Fruit fly (Drosophila melanogaster) whole organism, embryonic: ENCODE measurements around the gene Acn.

Source experiments
- Bgb ChIP-seq: fragments of 200-800 bp; sonication (Bioruptor generic); IDR thresholded peaks from 2 replicates; pipeline ENCODE4 v1.3.6; 2022; ENCODE audit warnings: missing biosample characterization, missing genetic modification characterization; ENCODE audit not compliant: partially characterized antibody
- Blimp-1 ChIP-seq: fragments of 200-800 bp; sonication (Bioruptor generic); optimal IDR thresholded peaks from 3 replicates; lab custom pipeline; 2018; ENCODE audit warnings: missing biosample characterization, missing genetic modification characterization, mild to moderate bottlenecking, moderate library complexity, missing genetic modification reagents
- CG12299 ChIP-seq: fragments of 200-800 bp; sonication (Bioruptor generic); optimal IDR thresholded peaks from 2 replicates; lab custom pipeline; 2018; ENCODE audit warnings: missing biosample characterization, mild to moderate bottlenecking, missing genetic modification characterization
- CG12391 ChIP-seq: fragments of 200-800 bp; sonication (Bioruptor generic); optimal IDR thresholded peaks from 3 replicates; lab custom pipeline; 2018; ENCODE audit warnings: missing biosample characterization, mild to moderate bottlenecking, missing genetic modification characterization, moderate library complexity
- CG12942 ChIP-seq: fragments of 200-800 bp; sonication (Bioruptor generic); optimal IDR thresholded peaks from 3 replicates; lab custom pipeline; 2016; ENCODE audit warnings: missing biosample characterization, missing genetic modification characterization
- CG14014 ChIP-seq: fragments of 200-800 bp; sonication (Bioruptor generic); IDR thresholded peaks from 2 replicates; pipeline ENCODE4 v1.3.6; 2022; ENCODE audit warnings: missing biosample characterization, missing genetic modification characterization
- CG15269 ChIP-seq: fragments of 200-800 bp; sonication (Bioruptor generic); optimal IDR thresholded peaks from 2 replicates; lab custom pipeline; 2018; ENCODE audit warnings: missing biosample characterization, mild to moderate bottlenecking, missing genetic modification characterization, moderate library complexity
- CG1647 ChIP-seq: fragments of 200-800 bp; sonication (Bioruptor generic); optimal IDR thresholded peaks from 3 replicates; lab custom pipeline; 2016; ENCODE audit warnings: missing biosample characterization, missing genetic modification characterization
- CG17385 ChIP-seq: fragments of 200-800 bp; sonication (Bioruptor generic); optimal IDR thresholded peaks from 3 replicates; lab custom pipeline; 2018; ENCODE audit warnings: missing biosample characterization, mild to moderate bottlenecking, missing genetic modification characterization
- CG2199 ChIP-seq: fragments of 200-800 bp; sonication (Bioruptor generic); IDR thresholded peaks from 3 replicates; pipeline ENCODE4 v1.3.6; 2022; ENCODE audit warnings: missing biosample characterization, missing genetic modification characterization
- CG31388 ChIP-seq: fragments of 200-800 bp; sonication (Bioruptor generic); optimal IDR thresholded peaks from 2 replicates; lab custom pipeline; 2016; ENCODE audit warnings: missing biosample characterization, missing genetic modification characterization
- CG32772 ChIP-seq: fragments of 200-800 bp; sonication (Bioruptor generic); IDR thresholded peaks from 2 replicates; pipeline ENCODE4 v1.3.6; 2022; ENCODE audit warnings: missing biosample characterization, missing genetic modification characterization
- CG42726 ChIP-seq: fragments of 200-800 bp; sonication (Bioruptor generic); IDR thresholded peaks from 2 replicates; pipeline ENCODE4 v1.3.6; 2022; ENCODE audit warnings: missing biosample characterization, missing genetic modification characterization; ENCODE audit not compliant: partially characterized antibody
- CG4282 ChIP-seq: fragments of 200-800 bp; sonication (Bioruptor generic); optimal IDR thresholded peaks from 2 replicates; lab custom pipeline; 2016; ENCODE audit warnings: missing biosample characterization, missing genetic modification characterization
- CG5953 ChIP-seq: fragments of 200-800 bp; sonication (Bioruptor generic); IDR thresholded peaks from 2 replicates; pipeline ENCODE4 v1.3.6; 2022; ENCODE audit warnings: missing biosample characterization, missing genetic modification characterization
- CG8478 ChIP-seq: fragments of >200 bp; optimal IDR thresholded peaks from 2 replicates; lab custom pipeline; 2018
- Camta ChIP-seq: fragments of 200-800 bp; sonication (Bioruptor generic); optimal IDR thresholded peaks from 2 replicates; lab custom pipeline; 2016; ENCODE audit warnings: missing biosample characterization, missing genetic modification characterization
- CkIIα-i1 ChIP-seq: fragments of 200-800 bp; sonication (Bioruptor generic); IDR thresholded peaks from 2 replicates; pipeline ENCODE4 v1.3.6; 2022; ENCODE audit warnings: missing biosample characterization, missing genetic modification characterization
- Dip2 ChIP-seq: fragments of 200-800 bp; sonication (Bioruptor generic); IDR thresholded peaks from 2 replicates; pipeline ENCODE4 v1.3.6; 2022; ENCODE audit warnings: missing biosample characterization, missing genetic modification characterization
- E2f1 ChIP-seq: fragments of 200-800 bp; sonication (Bioruptor generic); IDR thresholded peaks from 2 replicates; pipeline ENCODE4 v1.3.6; 2022; ENCODE audit warnings: missing biosample characterization, missing genetic modification characterization
- Fer1 ChIP-seq: fragments of 200-800 bp; sonication (Bioruptor generic); optimal IDR thresholded peaks from 2 replicates; lab custom pipeline; 2017; ENCODE audit warnings: missing biosample characterization, mild to moderate bottlenecking, missing genetic modification characterization
- Gug ChIP-seq: fragments of 200-800 bp; sonication (Bioruptor generic); IDR thresholded peaks from 4 replicates; pipeline ENCODE4 v1.3.6; 2022; ENCODE audit warnings: missing biosample characterization, missing genetic modification characterization
- HLH4C ChIP-seq: fragments of 200-800 bp; sonication (Bioruptor generic); IDR thresholded peaks from 3 replicates; pipeline ENCODE4 v1.3.6; 2022; ENCODE audit warnings: missing biosample characterization, missing genetic modification characterization; ENCODE audit not compliant: partially characterized antibody
- Hmr ChIP-seq: fragments of 200-800 bp; sonication (Bioruptor generic); optimal IDR thresholded peaks from 3 replicates; lab custom pipeline; 2017; ENCODE audit warnings: mild to moderate bottlenecking, missing biosample characterization, missing genetic modification reagents, missing genetic modification characterization
- Hr78 ChIP-seq, 2 experiments: fragments of 200-800 bp in 1 of 2; fragments of >200 bp in 1 of 2; sonication (Bioruptor generic) in 1 of 2; optimal IDR thresholded peaks; 2 replicates each; lab custom pipeline; 2017 to 2019; ENCODE audit warnings: missing biosample characterization in 2 of 2, missing genetic modification characterization in 2 of 2, mild to moderate bottlenecking in 1 of 2, moderate library complexity in 1 of 2
- Meics ChIP-seq: fragments of 200-800 bp; sonication (Bioruptor generic); optimal IDR thresholded peaks from 2 replicates; lab custom pipeline; 2017; ENCODE audit warnings: missing biosample characterization, mild to moderate bottlenecking, missing genetic modification characterization
- Oaz ChIP-seq: fragments of 200-800 bp; sonication (Bioruptor generic); IDR thresholded peaks from 2 replicates; pipeline ENCODE4 v1.3.6; 2022; ENCODE audit warnings: missing biosample characterization, missing genetic modification characterization
- amos ChIP-seq: fragments of 200-800 bp; sonication (Bioruptor generic); IDR thresholded peaks from 2 replicates; pipeline ENCODE4 v1.3.6; 2022; ENCODE audit warnings: missing biosample characterization, missing genetic modification characterization; ENCODE audit not compliant: partially characterized antibody
- ase ChIP-seq: fragments of 200-800 bp; sonication (Bioruptor generic); IDR thresholded peaks from 3 replicates; pipeline ENCODE4 v1.3.6; 2022; ENCODE audit warnings: missing biosample characterization, missing genetic modification characterization
- bowl ChIP-seq: fragments of 200-800 bp; sonication (Bioruptor generic); IDR thresholded peaks from 2 replicates; pipeline ENCODE4 v1.3.6; 2022; ENCODE audit warnings: missing biosample characterization, missing genetic modification characterization
- chif ChIP-seq, 2 experiments: fragments of 200-800 bp; sonication (Bioruptor generic); optimal IDR thresholded peaks; 3 replicates each; lab custom pipeline; 2016; ENCODE audit warnings: missing biosample characterization in 2 of 2, missing genetic modification characterization in 2 of 2
- crc ChIP-seq: fragments of 200-800 bp; sonication (Bioruptor generic); optimal IDR thresholded peaks from 2 replicates; lab custom pipeline; 2016; ENCODE audit warnings: missing biosample characterization, missing genetic modification characterization
- dmrt11E ChIP-seq: fragments of 200-800 bp; sonication (Bioruptor generic); optimal IDR thresholded peaks from 3 replicates; lab custom pipeline; 2018; ENCODE audit warnings: missing biosample characterization, mild to moderate bottlenecking, missing genetic modification characterization, moderate library complexity
- emc ChIP-seq: fragments of 200-800 bp; sonication (Bioruptor generic); optimal IDR thresholded peaks from 2 replicates; lab custom pipeline; 2016; ENCODE audit warnings: missing biosample characterization, missing genetic modification characterization
- exex ChIP-seq: fragments of 200-800 bp; sonication (Bioruptor generic); optimal IDR thresholded peaks from 4 replicates; lab custom pipeline; 2018; ENCODE audit warnings: missing biosample characterization, mild to moderate bottlenecking, missing genetic modification characterization, moderate library complexity
- fru ChIP-seq: fragments of >200 bp; optimal IDR thresholded peaks from 2 replicates; lab custom pipeline; 2017
- gem ChIP-seq: fragments of 200-800 bp; sonication (Bioruptor generic); optimal IDR thresholded peaks from 2 replicates; lab custom pipeline; 2019; ENCODE audit warnings: missing biosample characterization, mild to moderate bottlenecking, missing genetic modification characterization, moderate library complexity
- gfzf ChIP-seq: fragments of 200-800 bp; sonication (Bioruptor generic); optimal IDR thresholded peaks from 2 replicates; lab custom pipeline; 2016; ENCODE audit warnings: missing biosample characterization, mild to moderate bottlenecking, missing genetic modification characterization, moderate library complexity
- gsb-n ChIP-seq: fragments of 200-800 bp; sonication (Bioruptor generic); optimal IDR thresholded peaks from 3 replicates; lab custom pipeline; 2018; ENCODE audit warnings: missing biosample characterization, mild to moderate bottlenecking, missing genetic modification characterization
- inv ChIP-seq: fragments of 200-800 bp; sonication (Bioruptor generic); IDR thresholded peaks from 2 replicates; pipeline ENCODE4 v1.3.6; 2022; ENCODE audit warnings: missing biosample characterization, missing genetic modification characterization; ENCODE audit not compliant: partially characterized antibody
- kah ChIP-seq: fragments of 200-800 bp; sonication (Bioruptor generic); optimal IDR thresholded peaks from 2 replicates; lab custom pipeline; 2018; ENCODE audit warnings: missing biosample characterization, mild to moderate bottlenecking, missing genetic modification characterization
- org-1 ChIP-seq: fragments of 200-800 bp; sonication (Bioruptor generic); optimal IDR thresholded peaks from 2 replicates; lab custom pipeline; 2017; ENCODE audit warnings: missing biosample characterization, missing genetic modification characterization
- p53 ChIP-seq: fragments of 200-800 bp; sonication (Bioruptor generic); optimal IDR thresholded peaks from 2 replicates; lab custom pipeline; 2016; ENCODE audit warnings: missing biosample characterization, missing genetic modification characterization
- pros ChIP-seq: fragments of 200-800 bp; sonication (Bioruptor generic); optimal IDR thresholded peaks from 3 replicates; lab custom pipeline; 2019; ENCODE audit warnings: missing biosample characterization, mild to moderate bottlenecking, missing genetic modification characterization, moderate library complexity
- sc ChIP-seq, 3 experiments: fragments of >200 bp in 2 of 3; fragments of 200-800 bp in 1 of 3; sonication (Bioruptor generic) in 1 of 3; optimal IDR thresholded peaks; 2 replicates in 2 of 3; 3 replicates in 1 of 3; lab custom pipeline; 2017; ENCODE audit warnings: mild to moderate bottlenecking in 1 of 3, missing biosample characterization in 1 of 3, missing genetic modification characterization in 1 of 3, missing genetic modification reagents in 1 of 3
- sima ChIP-seq: fragments of 200-800 bp; sonication (Bioruptor generic); optimal IDR thresholded peaks from 2 replicates; lab custom pipeline; 2016; ENCODE audit warnings: missing biosample characterization, missing genetic modification characterization
- so ChIP-seq: fragments of 200-800 bp; sonication (Bioruptor generic); IDR thresholded peaks from 3 replicates; pipeline ENCODE4 v1.3.6; 2022; ENCODE audit warnings: missing biosample characterization, missing genetic modification characterization
- tna ChIP-seq: fragments of 200-800 bp; sonication (Bioruptor generic); IDR thresholded peaks from 2 replicates; pipeline ENCODE4 v1.3.6; 2022; ENCODE audit warnings: missing biosample characterization, missing genetic modification characterization; ENCODE audit not compliant: partially characterized antibody
- trem ChIP-seq: fragments of 200-800 bp; optimal IDR thresholded peaks from 3 replicates; lab custom pipeline; 2019; ENCODE audit warnings: missing biosample characterization, mild to moderate bottlenecking, missing genetic modification characterization, moderate library complexity
- trh ChIP-seq: fragments of 200-800 bp; sonication (Bioruptor generic); optimal IDR thresholded peaks from 2 replicates; lab custom pipeline; 2016; ENCODE audit warnings: missing biosample characterization, missing genetic modification characterization

Acn gene

dm6 chr2L:19009130-19009529, 36.0 kb upstream of the Acn start, which contains the start of gene RpL30 (continued):
- TF ChIP-seq gsb-n (tag; lab: Kevin White, UChicago) (peak; percentile 91), Hr78 (GFP tag; optimal IDR thresholded peaks at IDR 0.05; lab: Kevin White, UChicago) (no peak), crc (GFP tag; lab: Kevin White, UChicago) (peak; percentile 83), Bgb (GFP tag; lab: Robert Waterston, UW) (peak; percentile 76), Hmr (GFP tag; lab: Kevin White, UChicago) (peak; percentile 99), Oaz (GFP tag; lab: Robert Waterston, UW) (peak; percentile 73), org-1 (GFP tag; lab: Kevin White, UChicago) (peak; percentile 94), Blimp-1 (GFP tag; lab: Kevin White, UChicago) (peak; percentile 76), CG31388 (GFP tag; lab: Kevin White, UChicago) (peak; percentile 33), Camta (GFP tag; lab: Kevin White, UChicago) (peak; percentile 87), CG42726 (GFP tag; lab: Robert Waterston, UW) (peak; percentile 55), tna (GFP tag; lab: Robert Waterston, UW) (no peak), amos (GFP tag; lab: Robert Waterston, UW) (peak; percentile 69), exex (peak; percentile 81), Meics (GFP tag; lab: Kevin White, UChicago) (peak; percentile 95), trem (peak; percentile 92), emc (GFP tag; lab: Kevin White, UChicago) (peak; percentile 91), gfzf (GFP tag; lab: Kevin White, UChicago) (peak; percentile 100), CG4282 (GFP tag; lab: Kevin White, UChicago) (peak; percentile 87), CG12391 (tag; lab: Kevin White, UChicago) (peak; percentile 90), CG8478 (lab: Kevin White, UChicago) (peak; percentile 65), kah (GFP tag; lab: Kevin White, UChicago) (peak; percentile 88), Fer1 (GFP tag; lab: Kevin White, UChicago) (peak; percentile 97), dmrt11E (peak; percentile 79), so (GFP tag; lab: Robert Waterston, UW) (peak; percentile 92), ase (peak; percentile 84), HLH4C (GFP tag; lab: Robert Waterston, UW) (peak; percentile 20; the same call in 1 of the 3 replicates), CG1647 (peak; percentile 84), bowl (GFP tag; lab: Robert Waterston, UW) (peak; percentile 71), CG12942 (GFP tag; lab: Kevin White, UChicago) (peak; percentile 84), pros (GFP tag; lab: Kevin White, UChicago) (peak; percentile 31), CG2199 (peak; percentile 86), Dip2 (GFP tag; lab: Robert Waterston, UW) (no peak), CG32772 (GFP tag; lab: Robert Waterston, UW) (peak; percentile 41; the same call in 1 of the 2 replicates), sima (GFP tag; lab: Kevin White, UChicago) (peak; percentile 64), gem (peak; percentile 75), CkIIα-i1 (0 out of 2 replicates have a peak, but pooled peaks have one; percentile 52), CG17385 (GFP tag; lab: Kevin White, UChicago) (peak; percentile 99), chif (GFP tag; optimal IDR thresholded peaks at IDR 0.05; lab: Kevin White, UChicago) (peak; percentile 70 to 87), fru (lab: Kevin White, UChicago) (no peak), CG14014 (peak; percentile 90), inv (GFP tag; lab: Robert Waterston, UW) (peak; percentile 33; the same call in 1 of the 2 replicates), CG12299 (tag; lab: Kevin White, UChicago) (peak; percentile 92), p53 (GFP tag; lab: Kevin White, UChicago) (peak; percentile 93), trh (GFP tag; lab: Kevin White, UChicago) (peak; percentile 80), CG15269 (tag; lab: Kevin White, UChicago) (peak; percentile 79), E2f1 (peak; percentile 75), sc (optimal IDR thresholded peaks at IDR 0.05; lab: Kevin White, UChicago) (no peak), sc (GFP tag; optimal IDR thresholded peaks at IDR 0.05; lab: Kevin White, UChicago) (peak; percentile 66), Gug (GFP tag; lab: Robert Waterston, UW) (peak; percentile 49; the same call in 3 of the 4 replicates), CG5953 (peak; percentile 89)
